Worm (Caenorhabditis elegans) whole organism, late embryonic: ENCODE data around the gene F10E7.5.

Experiments used
- C08G9.2 ChIP-seq: sonication (generic microtip); optimal IDR thresholded peaks from 2 replicates; lab custom pipeline; 2016; ENCODE audit warnings: mild to moderate bottlenecking, missing genetic modification characterization, moderate library complexity, missing compliant biosample characterization
- Y22D7AL.16 ChIP-seq: sonication (generic microtip); optimal IDR thresholded peaks from 2 replicates; lab custom pipeline; 2016; ENCODE audit warnings: missing genetic modification characterization, missing compliant biosample characterization
- ahr-1 ChIP-seq: sonication (generic microtip); optimal IDR thresholded peaks from 2 replicates; lab custom pipeline; 2016; ENCODE audit warnings: missing genetic modification characterization, missing compliant biosample characterization
- ama-1 ChIP-seq: fragments of 150-350 bp; optimal IDR thresholded peaks from 2 replicates; lab custom pipeline; 2014
- ceh-18 ChIP-seq: sonication (generic microtip); optimal IDR thresholded peaks from 2 replicates; lab custom pipeline; 2016; ENCODE audit warnings: missing genetic modification characterization, missing compliant biosample characterization
- ceh-19 ChIP-seq: fragments of 200-800 bp; sonication (Bioruptor generic); optimal IDR thresholded peaks from 2 replicates; lab custom pipeline; 2018; ENCODE audit warnings: mild to moderate bottlenecking, missing genetic modification characterization, missing compliant biosample characterization
- ceh-2 ChIP-seq: sonication (generic microtip); optimal IDR thresholded peaks from 2 replicates; lab custom pipeline; 2016; ENCODE audit warnings: missing genotype, missing genetic modification characterization, missing compliant biosample characterization
- ceh-30 ChIP-seq: fragments of 150-350 bp; optimal IDR thresholded peaks from 2 replicates; lab custom pipeline; 2014; ENCODE audit warnings: missing biosample characterization, missing genetic modification characterization
- ceh-31 ChIP-seq: sonication (generic microtip); optimal IDR thresholded peaks from 2 replicates; lab custom pipeline; 2016; ENCODE audit warnings: missing genetic modification characterization, missing compliant biosample characterization
- ceh-48 ChIP-seq: sonication (generic microtip); optimal IDR thresholded peaks from 2 replicates; lab custom pipeline; 2016; ENCODE audit warnings: missing genetic modification characterization, inconsistent platforms, missing compliant biosample characterization
- ceh-6 ChIP-seq: fragments of 200-800 bp; sonication (Bioruptor generic); optimal IDR thresholded peaks from 2 replicates; lab custom pipeline; 2018; ENCODE audit warnings: mild to moderate bottlenecking, missing genetic modification characterization, missing compliant biosample characterization
- ceh-9 ChIP-seq: sonication (generic microtip); optimal IDR thresholded peaks from 2 replicates; lab custom pipeline; 2016; ENCODE audit warnings: mild to moderate bottlenecking, missing genetic modification characterization, inconsistent platforms, missing compliant biosample characterization
- dve-1 ChIP-seq: sonication (generic microtip); optimal IDR thresholded peaks from 2 replicates; lab custom pipeline; 2017; ENCODE audit warnings: antibody characterized with exemption, mild to moderate bottlenecking, missing genetic modification characterization, missing compliant biosample characterization
- elt-2 ChIP-seq: sonication (generic microtip); optimal IDR thresholded peaks from 2 replicates; lab custom pipeline; 2016; ENCODE audit warnings: missing genetic modification reagents, missing genetic modification characterization, missing compliant biosample characterization
- elt-4 ChIP-seq: sonication (generic microtip); optimal IDR thresholded peaks from 2 replicates; lab custom pipeline; 2016; ENCODE audit warnings: missing genetic modification characterization, missing compliant biosample characterization
- eyg-1 ChIP-seq: sonication (generic microtip); optimal IDR thresholded peaks from 2 replicates; lab custom pipeline; 2016; ENCODE audit warnings: missing genotype, missing genetic modification characterization, missing compliant biosample characterization
- fax-1 ChIP-seq: sonication (generic microtip); optimal IDR thresholded peaks from 2 replicates; lab custom pipeline; 2016; ENCODE audit warnings: missing genotype, missing genetic modification characterization, missing compliant biosample characterization
- fkh-6 ChIP-seq: sonication (generic microtip); optimal IDR thresholded peaks from 2 replicates; lab custom pipeline; 2016; ENCODE audit warnings: missing genetic modification characterization, missing compliant biosample characterization
- gmeb-2 ChIP-seq: sonication (generic microtip); optimal IDR thresholded peaks from 2 replicates; lab custom pipeline; 2016; ENCODE audit warnings: missing genetic modification characterization, inconsistent platforms, missing compliant biosample characterization
- hlh-13 ChIP-seq: fragments of 200-800 bp; sonication (Bioruptor generic); optimal IDR thresholded peaks from 2 replicates; lab custom pipeline; 2018; ENCODE audit warnings: mild to moderate bottlenecking, missing genetic modification characterization, missing compliant biosample characterization
- hlh-15 ChIP-seq: sonication (generic microtip); optimal IDR thresholded peaks from 2 replicates; lab custom pipeline; 2016; ENCODE audit warnings: missing genetic modification characterization, missing compliant biosample characterization
- lim-6 ChIP-seq: sonication (generic microtip); optimal IDR thresholded peaks from 2 replicates; lab custom pipeline; 2016; ENCODE audit warnings: missing genetic modification characterization, missing compliant biosample characterization
- madf-2 ChIP-seq: sonication (generic microtip); optimal IDR thresholded peaks from 2 replicates; lab custom pipeline; 2017; ENCODE audit warnings: missing genetic modification characterization, missing compliant biosample characterization
- mec-3 ChIP-seq: sonication (generic microtip); optimal IDR thresholded peaks from 2 replicates; lab custom pipeline; 2016; ENCODE audit warnings: borderline replicate concordance, missing genetic modification characterization, missing compliant biosample characterization
- nfya-1 ChIP-seq: sonication (generic microtip); optimal IDR thresholded peaks from 2 replicates; lab custom pipeline; 2017; ENCODE audit warnings: missing genetic modification characterization, mild to moderate bottlenecking, missing compliant biosample characterization, antibody characterized with exemption, moderate library complexity
- nhr-11 ChIP-seq: fragments of 150-350 bp; optimal IDR thresholded peaks from 2 replicates; lab custom pipeline; 2014; ENCODE audit warnings: missing biosample characterization, missing genetic modification characterization
- nhr-232 ChIP-seq: sonication (generic microtip); optimal IDR thresholded peaks from 2 replicates; lab custom pipeline; 2016; ENCODE audit warnings: missing genetic modification characterization, missing compliant biosample characterization
- pha-4 ChIP-seq: fragments of 150-350 bp; optimal IDR thresholded peaks from 2 replicates; lab custom pipeline; 2018; ENCODE audit warnings: missing biosample characterization, missing genetic modification reagents, missing genetic modification characterization
- pros-1 ChIP-seq: fragments of 150-350 bp; optimal IDR thresholded peaks from 2 replicates; lab custom pipeline; 2014; ENCODE audit warnings: missing biosample characterization, missing genetic modification reagents, missing genetic modification characterization
- ref-2 ChIP-seq: sonication (generic microtip); optimal IDR thresholded peaks from 2 replicates; lab custom pipeline; 2016; ENCODE audit warnings: missing genetic modification characterization, missing compliant biosample characterization
- sox-2 ChIP-seq: fragments of 200-800 bp; sonication (Bioruptor generic); IDR thresholded peaks from 2 replicates; pipeline ENCODE4 v1.3.6; 2022; ENCODE audit warnings: missing genetic modification reagents, missing genetic modification characterization, missing compliant biosample characterization
- syd-9 ChIP-seq: sonication (generic microtip); optimal IDR thresholded peaks from 2 replicates; lab custom pipeline; 2016; ENCODE audit warnings: mild to moderate bottlenecking, missing genetic modification characterization, moderate library complexity, missing compliant biosample characterization
- tbx-7 ChIP-seq: sonication (generic microtip); optimal IDR thresholded peaks from 2 replicates; lab custom pipeline; 2016; ENCODE audit warnings: missing genotype, missing genetic modification characterization, missing compliant biosample characterization
- ttx-3 ChIP-seq: sonication (generic microtip); optimal IDR thresholded peaks from 2 replicates; lab custom pipeline; 2016; ENCODE audit warnings: missing genetic modification reagents, missing genetic modification characterization, missing compliant biosample characterization
- unc-3 ChIP-seq, 2 experiments: fragments of 200-800 bp in 1 of 2; sonication (Bioruptor generic) in 1 of 2; sonication (generic microtip) in 1 of 2; conservative IDR thresholded peaks in 1 of 2; optimal IDR thresholded peaks in 1 of 2; 2 replicates each; pipeline versions ENCODE4 v1.3.6 to Lab custom; 2016 to 2022; ENCODE audit warnings: missing compliant biosample characterization in 2 of 2, missing genetic modification characterization in 2 of 2, missing genetic modification reagents in 1 of 2
- unc-42 ChIP-seq: sonication (generic microtip); optimal IDR thresholded peaks from 2 replicates; lab custom pipeline; 2016; ENCODE audit warnings: missing genotype, missing genetic modification characterization, missing compliant biosample characterization
- unc-55 ChIP-seq: sonication (generic microtip); optimal IDR thresholded peaks from 2 replicates; lab custom pipeline; 2017; ENCODE audit warnings: missing biosample characterization, missing genetic modification reagents, missing genetic modification characterization
- unc-86 ChIP-seq: sonication (generic microtip); optimal IDR thresholded peaks from 2 replicates; lab custom pipeline; 2016; ENCODE audit warnings: missing genetic modification characterization, missing compliant biosample characterization
- zip-5 ChIP-seq: sonication (generic microtip); optimal IDR thresholded peaks from 2 replicates; lab custom pipeline; 2016; ENCODE audit warnings: missing genetic modification characterization, missing compliant biosample characterization

F10E7.5 gene

DNA sequence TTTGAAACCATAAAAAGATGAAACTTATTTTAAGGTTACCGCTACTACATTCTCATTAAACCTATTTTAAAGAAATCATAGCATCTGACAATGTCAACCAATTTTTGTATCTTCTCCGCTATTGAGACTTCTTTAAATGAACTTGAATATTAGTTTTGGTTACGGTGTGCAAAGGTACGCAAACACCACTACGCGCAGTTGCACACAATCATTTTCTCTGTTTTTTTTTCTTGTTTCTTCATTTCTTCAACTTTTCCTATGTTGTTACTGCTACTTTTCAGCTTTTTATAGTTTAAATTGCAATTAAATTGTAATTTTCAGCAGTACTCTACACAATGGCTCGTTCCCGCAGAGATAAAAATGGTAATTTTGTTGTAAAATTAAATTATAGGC lies at the start of gene F10E7.5:
TSS of gene F10E7.5 (plus strand) at position 322 of the 393 bp plus-strand sequence.
- TF ChIP-seq nfya-1 (tag; lab: Kevin White, UChicago) = peak; percentile 45
- peak; percentile 21 for TF ChIP-seq ceh-30 (tag; lab: Kevin White, UChicago)
- no peak for TF ChIP-seq pha-4 (tag; lab: Kevin White, UChicago)
- TF ChIP-seq fax-1 (tag; lab: Kevin White, UChicago) = no peak
- no peak for TF ChIP-seq mec-3 (tag; lab: Kevin White, UChicago)
- TF ChIP-seq hlh-13 (GFP tag; lab: Kevin White, UChicago) = no peak
- TF ChIP-seq lim-6 = no peak
- TF ChIP-seq unc-42 = peak; percentile 77
- TF ChIP-seq unc-55 (GFP tag; lab: Kevin White, UChicago) = peak; percentile 43
- no peak for TF ChIP-seq ama-1
- TF ChIP-seq fkh-6 (tag; lab: Kevin White, UChicago) = no peak
- TF ChIP-seq syd-9 = no peak

DNA sequence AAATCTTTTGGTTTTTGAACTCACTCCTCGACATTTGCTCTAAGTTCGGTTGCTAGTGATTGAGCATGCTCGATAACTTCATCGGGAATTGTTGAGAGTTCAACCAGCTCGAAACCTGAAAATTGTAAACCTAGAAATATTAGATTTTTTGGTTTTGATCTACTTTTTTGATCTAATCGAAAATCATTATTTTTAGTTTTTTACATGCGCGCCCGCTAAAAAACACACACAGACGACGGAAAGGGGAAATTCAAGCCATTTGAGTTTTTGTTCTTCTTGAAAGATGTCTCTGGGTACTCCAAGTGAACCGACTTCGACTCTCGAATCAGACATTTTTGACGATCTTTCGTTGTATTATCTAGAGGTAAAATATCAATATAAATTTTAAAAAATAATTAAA lies 46.4 kb upstream of the F10E7.5 start, which contains the start of gene nos-2:
TSS of gene nos-2 (plus strand) at position 228 of the 400 bp plus-strand sequence.
- TF ChIP-seq madf-2 (tag; lab: Kevin White, UChicago) = no peak
- no peak for TF ChIP-seq ceh-9 (tag; lab: Kevin White, UChicago)
- TF ChIP-seq ahr-1 (tag; lab: Kevin White, UChicago) = no peak
- TF ChIP-seq nhr-11 (tag; lab: Kevin White, UChicago) = no peak
- no peak for TF ChIP-seq eyg-1 (tag; lab: Kevin White, UChicago)
- TF ChIP-seq C08G9.2 (tag; lab: Kevin White, UChicago) = no peak
- TF ChIP-seq nfya-1 (tag; lab: Kevin White, UChicago) = no peak
- TF ChIP-seq elt-4 (tag; lab: Kevin White, UChicago) = no peak
- TF ChIP-seq Y22D7AL.16 (tag; lab: Kevin White, UChicago) = no peak
- no peak for TF ChIP-seq pros-1 (tag; lab: Kevin White, UChicago)
- no peak for TF ChIP-seq ama-1
- no peak for TF ChIP-seq ttx-3
- no peak for TF ChIP-seq mec-3 (tag; lab: Kevin White, UChicago)
- TF ChIP-seq unc-55 (GFP tag; lab: Kevin White, UChicago) = no peak
- TF ChIP-seq unc-3 (GFP tag; conservative IDR thresholded peaks at IDR 0.05; lab: Robert Waterston, UW) = no peak
- no peak for TF ChIP-seq unc-3 (tag; optimal IDR thresholded peaks at IDR 0.05; lab: Kevin White, UChicago)

DNA sequence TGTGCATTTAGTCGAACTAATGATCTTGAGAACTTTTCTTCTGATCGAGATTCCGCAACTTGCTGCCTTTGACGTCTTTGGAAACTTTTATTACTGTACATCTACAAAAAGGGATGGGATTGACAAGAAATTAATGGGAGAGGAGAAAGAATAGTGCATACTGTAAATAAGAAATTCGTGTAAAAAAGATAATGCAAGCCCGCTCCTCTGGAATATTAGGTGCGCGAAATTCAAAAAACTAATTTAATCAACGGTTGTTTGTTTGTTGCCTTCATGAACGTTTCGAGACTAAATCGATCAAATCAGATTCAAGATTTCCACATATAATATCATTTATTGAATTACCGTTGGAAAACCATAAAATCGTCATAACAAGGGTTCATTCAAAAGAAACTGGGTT lies 41.9 kb upstream of the F10E7.5 start, which contains the start of gene him-14:
TSS of gene him-14 (minus strand) at position 101 of the 400 bp plus-strand sequence.
- TF ChIP-seq tbx-7 (tag; lab: Kevin White, UChicago) (no peak), gmeb-2 (tag; lab: Kevin White, UChicago) (no peak), nhr-11 (tag; lab: Kevin White, UChicago) (no peak), ceh-6 (GFP tag; lab: Kevin White, UChicago) (no peak), ceh-2 (no peak), ceh-9 (tag; lab: Kevin White, UChicago) (no peak), ceh-18 (no peak), sox-2 (GFP tag; lab: Robert Waterston, UW) (no peak), zip-5 (tag; lab: Kevin White, UChicago) (no peak), nhr-232 (tag; lab: Kevin White, UChicago) (no peak), ceh-19 (no peak), syd-9 (no peak), elt-2 (no peak), ceh-31 (no peak), Y22D7AL.16 (tag; lab: Kevin White, UChicago) (no peak), unc-55 (GFP tag; lab: Kevin White, UChicago) (no peak), hlh-13 (GFP tag; lab: Kevin White, UChicago) (no peak), ceh-48 (tag; lab: Kevin White, UChicago) (no peak)

DNA sequence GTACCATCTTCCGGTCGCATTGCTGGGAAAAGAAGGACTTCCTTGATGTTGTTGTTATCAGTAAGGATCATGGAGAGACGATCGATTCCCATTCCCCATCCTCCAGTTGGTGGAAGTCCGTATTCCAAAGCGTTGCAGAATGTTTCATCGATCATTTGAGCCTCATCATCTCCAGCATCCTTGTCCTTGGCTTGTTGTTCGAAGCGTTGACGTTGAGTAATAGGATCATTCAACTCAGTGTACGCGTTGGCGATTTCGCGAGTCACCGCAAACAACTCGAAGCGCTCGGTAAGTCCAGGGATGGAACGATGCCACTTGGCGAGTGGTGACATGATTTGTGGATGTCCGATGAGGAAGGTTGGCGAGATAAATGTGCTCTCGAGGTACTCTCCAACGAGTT lies 41.3 kb upstream of the F10E7.5 start:
- TF ChIP-seq dve-1 (tag; lab: Kevin White, UChicago) (no peak), ama-1 (no peak), elt-2 (no peak), syd-9 (no peak), lim-6 (no peak), tbx-7 (tag; lab: Kevin White, UChicago) (no peak), unc-86 (tag; lab: Kevin White, UChicago) (no peak), nfya-1 (tag; lab: Kevin White, UChicago) (no peak), ref-2 (tag; lab: Kevin White, UChicago) (no peak), hlh-15 (tag; lab: Kevin White, UChicago) (no peak), zip-5 (tag; lab: Kevin White, UChicago) (no peak), Y22D7AL.16 (tag; lab: Kevin White, UChicago) (no peak)
